Fruit fly (Drosophila melanogaster): ENCODE data around the gene sturkopf.

Gene sturkopf

dm6 chr3L:1279685-1280084 lies 33.5 kb downstream of the sturkopf start (continued):
- TF ChIP-seq stwl (tag; optimal IDR thresholded peaks at IDR 0.05) (no peak), row (GFP tag; IDR thresholded peaks at IDR 0.05) (peak; percentile 30; the same call in 1 of the 3 replicates), D19B (GFP tag; optimal IDR thresholded peaks at IDR 0.05) (no peak), org-1 (GFP tag; optimal IDR thresholded peaks at IDR 0.05) (no peak), CG17612 (GFP tag; IDR thresholded peaks at IDR 0.05) (no peak), pho (GFP tag; optimal IDR thresholded peaks at IDR 0.05) (no peak), CG42726 (GFP tag; IDR thresholded peaks at IDR 0.05; ENCODE audit: partially characterized antibody) (no peak), D19A (tag; optimal IDR thresholded peaks at IDR 0.05) (no peak), ssp (GFP tag; IDR thresholded peaks at IDR 0.05) (0 out of 2 replicates have a peak, but pooled peaks have one; percentile 11), CG13775 (GFP tag; optimal IDR thresholded peaks at IDR 0.05) (no peak), az2 (GFP tag; optimal IDR thresholded peaks at IDR 0.05) (no peak), gsb-n (tag; optimal IDR thresholded peaks at IDR 0.05) (no peak), Oli (tag; optimal IDR thresholded peaks at IDR 0.05) (no peak), CG17385 (GFP tag; optimal IDR thresholded peaks at IDR 0.05) (no peak), emc (GFP tag; optimal IDR thresholded peaks at IDR 0.05) (no peak), slbo (GFP tag; IDR thresholded peaks at IDR 0.05) (no peak), lmd (GFP tag; IDR thresholded peaks at IDR 0.05) (0 out of 2 replicates have a peak, but pooled peaks have one; percentile 9), CG13624 (GFP tag; optimal IDR thresholded peaks at IDR 0.05) (no peak), CG9797 (GFP tag; optimal IDR thresholded peaks at IDR 0.05) (no peak), CkIIα-i1 (GFP tag; IDR thresholded peaks at IDR 0.05) (no peak)

DNA sequence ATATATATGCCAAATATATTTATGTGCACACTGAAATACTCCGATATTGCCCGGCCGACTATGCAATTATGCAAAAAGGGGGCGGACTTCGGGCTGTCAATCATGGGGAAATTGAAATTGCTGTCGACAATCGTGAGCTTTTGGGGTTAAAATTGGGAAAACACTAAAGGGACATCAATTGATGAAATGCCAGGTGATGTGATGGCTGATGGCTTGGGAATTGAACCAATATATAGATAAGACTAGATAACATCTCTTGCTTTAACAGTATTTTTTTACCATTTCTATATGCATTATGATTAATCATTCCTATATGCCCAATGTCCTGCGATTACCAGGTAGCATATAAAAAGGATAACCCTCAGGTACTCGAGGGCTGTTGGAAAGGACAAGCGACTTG lies 35.2 kb downstream of the sturkopf start:
- TF ChIP-seq Mrtf (GFP tag; IDR thresholded peaks at IDR 0.05) (no peak), CG8388 (GFP tag; optimal IDR thresholded peaks at IDR 0.05) (no peak), da (GFP tag; optimal IDR thresholded peaks at IDR 0.05) (no peak), CG11398 (GFP tag; optimal IDR thresholded peaks at IDR 0.05) (no peak), CG11696 (GFP tag; IDR thresholded peaks at IDR 0.05) (no peak), zen2 (GFP tag; IDR thresholded peaks at IDR 0.05; ENCODE audit: partially characterized antibody) (no peak), Dad (GFP tag; optimal IDR thresholded peaks at IDR 0.05) (no peak), bowl (GFP tag; IDR thresholded peaks at IDR 0.05) (no peak), Scr (GFP tag; IDR thresholded peaks at IDR 0.05; ENCODE audit: partially characterized antibody) (no peak), tio (GFP tag; optimal IDR thresholded peaks at IDR 0.05) (no peak), CG14710 (tag; optimal IDR thresholded peaks at IDR 0.05) (no peak), CG16813 (GFP tag; IDR thresholded peaks at IDR 0.05; ENCODE audit: partially characterized antibody) (no peak), tgo (GFP tag; IDR thresholded peaks at IDR 0.05) (no peak), CG13123 (GFP tag; optimal IDR thresholded peaks at IDR 0.05) (no peak), CG17802 (tag; optimal IDR thresholded peaks at IDR 0.05) (no peak)

DNA sequence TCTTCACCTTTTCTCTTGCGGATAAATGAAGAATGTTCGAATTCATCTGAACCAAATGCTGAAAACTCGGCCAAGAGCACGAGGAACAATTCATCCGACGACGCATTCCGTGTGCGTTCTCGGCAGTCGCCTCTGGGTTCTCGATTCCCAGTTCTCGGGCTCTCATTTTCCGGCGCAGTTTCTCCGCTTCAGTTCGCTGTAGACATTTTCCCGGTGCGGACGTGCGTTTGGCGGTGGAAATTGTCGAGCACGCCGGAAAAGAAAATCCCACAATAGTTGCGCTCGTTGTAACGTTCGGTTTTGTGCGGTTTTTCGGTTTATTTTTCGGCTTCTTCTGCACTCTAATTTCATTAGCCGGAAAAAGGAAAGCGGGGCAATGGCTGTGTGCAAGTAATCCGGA lies 37.4 kb downstream of the sturkopf start, which contains the start of gene CG32333:
TSS of gene CG32333 (plus strand) at position 190 of the 400 bp plus-strand sequence.
- TF ChIP-seq bcd (GFP tag; optimal IDR thresholded peaks at IDR 0.05) (no peak), ranshi (GFP tag; IDR thresholded peaks at IDR 0.05) (peak; percentile 34; the same call in 1 of the 2 replicates), CG6683 (GFP tag; optimal IDR thresholded peaks at IDR 0.05) (no peak), CG42726 (GFP tag; IDR thresholded peaks at IDR 0.05; ENCODE audit: partially characterized antibody) (peak; percentile 45; the same call in 1 of the 2 replicates), ind (GFP tag; optimal IDR thresholded peaks at IDR 0.05) (no peak), HLH4C (GFP tag; IDR thresholded peaks at IDR 0.05; ENCODE audit: partially characterized antibody) (0 out of 3 replicates have a peak, but pooled peaks have one; percentile 15), CHES-1-like (GFP tag; optimal IDR thresholded peaks at IDR 0.05) (no peak), Med (GFP tag) (peak; percentile 67), NC2α (GFP tag; optimal IDR thresholded peaks at IDR 0.05) (no peak), mld (GFP tag; IDR thresholded peaks at IDR 0.05; ENCODE audit: partially characterized antibody) (no peak), dati (GFP tag; IDR thresholded peaks at IDR 0.05) (no peak), Dp (GFP tag; optimal IDR thresholded peaks at IDR 0.05) (no peak), chinmo (GFP tag; IDR thresholded peaks at IDR 0.05; ENCODE audit: partially characterized antibody) (0 out of 4 replicates have a peak, but pooled peaks have one; percentile 35), Hand (GFP tag; optimal IDR thresholded peaks at IDR 0.05) (no peak), CG6254 (GFP tag; optimal IDR thresholded peaks at IDR 0.05) (no peak), wek (GFP tag; optimal IDR thresholded peaks at IDR 0.05) (no peak)

All from whole organism, embryonic.